Fruit fly (Drosophila melanogaster): Measurements from ENCODE around the gene Atx2.

Gene Atx2

DNA sequence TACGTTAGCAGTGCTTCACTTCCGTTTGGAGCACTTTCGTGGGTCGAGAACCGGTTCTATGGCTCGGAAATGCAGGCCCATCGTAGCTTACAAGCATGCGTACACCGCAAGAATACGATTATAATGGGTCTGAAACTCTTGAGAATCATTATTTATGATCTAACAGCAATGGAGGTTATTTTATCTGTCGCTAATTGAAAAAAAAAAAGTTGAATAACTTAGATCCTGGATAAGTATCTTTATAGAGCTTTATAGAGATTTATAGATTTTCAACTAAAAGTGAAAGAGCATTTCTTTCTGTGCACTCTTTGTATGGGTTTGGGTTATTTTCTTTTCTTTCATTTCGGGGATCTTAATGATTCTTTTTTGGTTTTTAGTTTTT, 19.6 kb downstream of the Atx2 start (continued):
- TF ChIP-seq Mio (GFP tag; optimal IDR thresholded peaks at IDR 0.05), result no peak
- peak; percentile 6 for TF ChIP-seq dsf (GFP tag; optimal IDR thresholded peaks at IDR 0.05; ENCODE audit: borderline replicate concordance)
- peak; percentile 92 for TF ChIP-seq fru (GFP tag; optimal IDR thresholded peaks at IDR 0.05)
- TF ChIP-seq tai (GFP tag; optimal IDR thresholded peaks at IDR 0.05), result peak; percentile 61
- TF ChIP-seq Dif (GFP tag; optimal IDR thresholded peaks at IDR 0.05; ENCODE audit: partially characterized antibody), result no peak
- peak; percentile 50 for TF ChIP-seq CG32264 (GFP tag; optimal IDR thresholded peaks at IDR 0.05)
- TF ChIP-seq sage (GFP tag; optimal IDR thresholded peaks at IDR 0.05), result peak; percentile 20
- TF ChIP-seq dmrt93B (GFP tag; optimal IDR thresholded peaks at IDR 0.05), result peak; percentile 57
- peak; percentile 89 for TF ChIP-seq Sp1 (GFP tag; optimal IDR thresholded peaks at IDR 0.05)
- no peak for TF ChIP-seq jim (GFP tag; optimal IDR thresholded peaks at IDR 0.05)

DNA sequence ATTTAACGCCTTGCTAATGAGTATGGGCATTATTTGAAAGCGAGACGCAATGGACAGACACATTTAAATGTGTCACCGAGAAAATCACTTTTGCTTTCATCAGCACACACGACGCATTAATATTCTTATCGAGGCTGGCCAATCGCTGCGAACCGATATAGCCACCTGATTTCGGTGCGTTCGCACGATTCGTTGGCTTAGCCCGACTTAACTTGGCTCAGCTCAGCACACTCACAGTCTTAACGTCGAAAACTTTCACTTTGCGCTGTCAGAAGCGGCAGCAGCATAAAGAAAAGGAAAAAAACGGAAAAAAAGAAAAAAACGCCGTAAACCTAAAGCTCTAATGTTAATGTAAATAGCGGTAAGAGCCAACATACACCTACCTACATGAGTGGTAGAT, 22.1 kb downstream of the Atx2 start:
- TF ChIP-seq Rel (GFP tag; optimal IDR thresholded peaks at IDR 0.05) (no peak), Rel (tag; optimal IDR thresholded peaks at IDR 0.05) (no peak), Abd-B (GFP tag; optimal IDR thresholded peaks at IDR 0.05) (no peak), h (GFP tag; optimal IDR thresholded peaks at IDR 0.05) (no peak), GATAd (GFP tag; optimal IDR thresholded peaks at IDR 0.05) (no peak)

DNA sequence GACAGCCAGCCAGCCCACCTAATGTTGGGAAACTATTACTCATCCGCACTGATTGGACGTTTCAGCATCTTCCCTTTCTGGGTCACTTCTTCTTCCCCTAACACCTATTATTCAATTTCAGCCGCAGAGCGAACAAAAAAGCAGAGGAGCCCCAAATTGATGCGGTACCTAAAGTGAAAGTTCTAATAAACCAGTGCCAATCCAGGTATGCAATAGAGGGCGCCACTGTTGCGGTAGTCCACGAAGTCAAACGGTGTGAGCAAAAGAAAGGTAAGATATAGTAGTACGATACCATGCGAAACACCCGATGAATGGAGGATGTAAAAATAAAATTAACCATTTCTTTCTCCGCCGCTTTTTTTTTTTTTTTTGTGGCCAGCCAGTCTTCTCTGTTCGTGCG, 22.9 kb downstream of the Atx2 start:
- TF ChIP-seq woc (GFP tag; optimal IDR thresholded peaks at IDR 0.05) (no peak), Vsx2 (GFP tag; optimal IDR thresholded peaks at IDR 0.05; ENCODE audit: partially characterized antibody) (no peak), lola (GFP tag; optimal IDR thresholded peaks at IDR 0.05) (no peak), CG9705 (GFP tag; optimal IDR thresholded peaks at IDR 0.05) (no peak), Sp1 (GFP tag; optimal IDR thresholded peaks at IDR 0.05) (no peak), CG32264 (GFP tag; optimal IDR thresholded peaks at IDR 0.05) (no peak), fru (GFP tag; optimal IDR thresholded peaks at IDR 0.05) (no peak), Jra (GFP tag; optimal IDR thresholded peaks at IDR 0.05) (no peak), HLH106 (tag; optimal IDR thresholded peaks at IDR 0.05) (no peak), foxo (GFP tag; optimal IDR thresholded peaks at IDR 0.05) (no peak)

dm6 chr3R:15433340-15433945, 25.2 kb downstream of the Atx2 start:
- TF ChIP-seq woc (GFP tag; optimal IDR thresholded peaks at IDR 0.05) (no peak), Hr78 (GFP tag; optimal IDR thresholded peaks at IDR 0.05) (no peak), psq (GFP tag; optimal IDR thresholded peaks at IDR 0.05) (no peak), dl (GFP tag; optimal IDR thresholded peaks at IDR 0.05; ENCODE audit: insufficient read depth in 1 of 2, partially characterized antibody in 2 of 2) (no peak)

DNA sequence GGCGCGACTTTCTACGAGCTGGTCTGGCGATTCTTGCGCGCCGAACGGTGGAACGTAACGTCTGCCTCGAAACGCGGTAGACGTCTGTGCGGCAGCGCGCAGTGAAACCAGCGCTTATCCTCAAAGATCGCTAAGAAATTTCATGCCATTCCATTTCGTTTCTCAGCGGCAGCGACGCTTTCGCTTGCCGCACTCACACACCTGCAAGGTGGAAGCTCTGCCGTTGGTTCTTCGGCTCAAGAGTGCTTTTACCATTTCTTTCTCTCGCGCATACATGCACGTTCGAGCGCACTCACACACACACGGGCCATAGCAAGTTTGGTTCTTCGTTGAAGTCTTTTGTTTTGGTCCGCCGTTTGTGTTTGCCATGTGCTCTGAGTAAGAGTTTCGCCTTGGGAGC, 26.5 kb downstream of the Atx2 start, which contains the start of gene CG6118:
Gene CG6118 (minus strand): TSS at position 63 of the 400 bp plus-strand sequence.
- no peak for TF ChIP-seq h (GFP tag; optimal IDR thresholded peaks at IDR 0.05)
- peak; percentile 10 for TF ChIP-seq psq (GFP tag; optimal IDR thresholded peaks at IDR 0.05)
- TF ChIP-seq rgr (GFP tag; optimal IDR thresholded peaks at IDR 0.05), result no peak
- no peak for TF ChIP-seq Dfd (GFP tag; optimal IDR thresholded peaks at IDR 0.05)
- no peak for TF ChIP-seq N (GFP tag; optimal IDR thresholded peaks at IDR 0.05)

DNA sequence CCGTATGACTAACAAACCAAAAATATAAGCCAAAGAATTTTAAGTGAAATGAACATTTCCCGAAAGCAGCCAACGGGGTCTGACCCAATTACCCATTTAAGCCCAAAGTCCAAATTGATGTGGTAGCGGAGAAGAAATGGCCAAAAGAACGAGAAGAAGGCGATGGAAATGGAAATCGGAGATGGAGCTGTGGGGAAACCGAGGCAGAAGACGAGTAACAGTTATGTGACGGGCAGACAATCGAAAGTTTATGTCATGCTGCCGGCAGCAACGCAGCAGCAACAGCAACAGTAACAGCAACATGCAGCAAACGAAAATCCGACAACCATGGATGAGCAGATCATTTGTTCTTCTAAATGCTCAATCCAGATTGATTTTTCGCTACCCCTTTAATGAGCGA, 28.6 kb downstream of the Atx2 start:
- TF ChIP-seq br (GFP tag; optimal IDR thresholded peaks at IDR 0.05) (no peak), Jra (GFP tag; optimal IDR thresholded peaks at IDR 0.05) (no peak), ey (GFP tag; optimal IDR thresholded peaks at IDR 0.05) (no peak), Mio (GFP tag; optimal IDR thresholded peaks at IDR 0.05) (no peak)
